Worm (Caenorhabditis elegans) whole organism, midembryonic: ENCODE measurements around the gene VF13D12L.3.

ENCODE experiments used
- T22C8.4 ChIP-seq: fragments of 200-800 bp; sonication (Bioruptor generic); IDR thresholded peaks from 2 replicates; pipeline ENCODE4 v1.3.6; 2022; ENCODE audit warnings: missing genetic modification characterization, missing compliant biosample characterization
- cog-1 ChIP-seq: sonication (generic microtip); optimal IDR thresholded peaks from 2 replicates; lab custom pipeline; 2016; ENCODE audit warnings: missing genetic modification characterization, missing compliant biosample characterization
- flt-1 ChIP-seq: fragments of 200-800 bp; sonication (Bioruptor generic); IDR thresholded peaks from 2 replicates; pipeline ENCODE4 v1.3.6; 2022; ENCODE audit warnings: missing genetic modification characterization, missing compliant biosample characterization
- klf-2 ChIP-seq: fragments of 200-800 bp; sonication (Bioruptor generic); conservative IDR thresholded peaks from 2 replicates; pipeline ENCODE4 v1.3.6; 2022; ENCODE audit warnings: missing genetic modification reagents, missing genetic modification characterization, missing compliant biosample characterization
- med-1 ChIP-seq: sonication (generic microtip); optimal IDR thresholded peaks from 2 replicates; lab custom pipeline; 2017; ENCODE audit warnings: missing genetic modification characterization, mild to moderate bottlenecking, missing compliant biosample characterization, antibody characterized with exemption, missing genetic modification reagents; ENCODE audit not compliant: insufficient read depth
- ref-1 ChIP-seq: fragments of 200-800 bp; sonication (Bioruptor generic); conservative IDR thresholded peaks from 2 replicates; pipeline ENCODE4 v1.3.6; 2022; ENCODE audit warnings: missing genetic modification reagents, missing genetic modification characterization, missing compliant biosample characterization
- tab-1 ChIP-seq: fragments of 200-800 bp; sonication (Bioruptor generic); IDR thresholded peaks from 2 replicates; pipeline ENCODE4 v1.3.6; 2022; ENCODE audit warnings: missing genetic modification characterization, missing compliant biosample characterization
- ztf-23 ChIP-seq: fragments of 200-800 bp; sonication (Bioruptor generic); IDR thresholded peaks from 2 replicates; pipeline ENCODE4 v1.3.6; 2022; ENCODE audit warnings: missing genetic modification reagents, missing genetic modification characterization, missing compliant biosample characterization
- ztf-29 ChIP-seq: fragments of 200-800 bp; sonication (Bioruptor generic); IDR thresholded peaks from 2 replicates; pipeline ENCODE4 v1.3.6; 2022; ENCODE audit warnings: missing genetic modification reagents, missing genetic modification characterization, missing compliant biosample characterization

The VF13D12L.3 gene

ce11 chrII:11727438-11727837, 21.6 kb downstream of the VF13D12L.3 start:
- TF ChIP-seq ztf-23 (GFP tag; lab: Robert Waterston, UW) (no peak), T22C8.4 (GFP tag; lab: Robert Waterston, UW) (no peak), flt-1 (GFP tag; lab: Robert Waterston, UW) (no peak), cog-1 (no peak), med-1 (no peak), tab-1 (GFP tag; lab: Robert Waterston, UW) (no peak), klf-2 (GFP tag; lab: Robert Waterston, UW) (no peak), ztf-29 (GFP tag; lab: Robert Waterston, UW) (no peak), ref-1 (no peak)

ce11 chrII:11728545-11729105, 22.8 kb downstream of the VF13D12L.3 start, which contains the start of gene alh-8:
Gene alh-8 (plus strand): TSS chrII:11729055.
- no peak for TF ChIP-seq flt-1 (GFP tag; lab: Robert Waterston, UW)
- TF ChIP-seq ztf-29 (GFP tag; lab: Robert Waterston, UW): no peak
- no peak for TF ChIP-seq med-1
- TF ChIP-seq klf-2 (GFP tag; lab: Robert Waterston, UW): no peak
- no peak for TF ChIP-seq cog-1
- TF ChIP-seq tab-1 (GFP tag; lab: Robert Waterston, UW): no peak
- TF ChIP-seq ztf-23 (GFP tag; lab: Robert Waterston, UW): no peak
- TF ChIP-seq ref-1: no peak
- no peak for TF ChIP-seq T22C8.4 (GFP tag; lab: Robert Waterston, UW)

ce11 chrII:11729757-11730535, 24.1 kb downstream of the VF13D12L.3 start:
- TF ChIP-seq ztf-29 (GFP tag; lab: Robert Waterston, UW): no peak
- TF ChIP-seq med-1: no peak
- no peak for TF ChIP-seq klf-2 (GFP tag; lab: Robert Waterston, UW)
- no peak for TF ChIP-seq flt-1 (GFP tag; lab: Robert Waterston, UW)
- TF ChIP-seq ref-1: no peak
- TF ChIP-seq tab-1 (GFP tag; lab: Robert Waterston, UW): no peak
- TF ChIP-seq cog-1: no peak
- TF ChIP-seq ztf-23 (GFP tag; lab: Robert Waterston, UW): no peak
- no peak for TF ChIP-seq T22C8.4 (GFP tag; lab: Robert Waterston, UW)

- TF ChIP-seq klf-2 (GFP tag; lab: Robert Waterston, UW) (no peak), flt-1 (GFP tag; lab: Robert Waterston, UW) (no peak), cog-1 (no peak), ref-1 (no peak), tab-1 (GFP tag; lab: Robert Waterston, UW) (no peak), T22C8.4 (GFP tag; lab: Robert Waterston, UW) (no peak), med-1 (no peak), ztf-29 (GFP tag; lab: Robert Waterston, UW) (no peak)
Observed at ce11 chrII:11731174-11731724, 25.4 kb downstream of the VF13D12L.3 start.

ce11 chrII:11732513-11732912, 26.7 kb downstream of the VF13D12L.3 start, which contains the start of gene F13D12.8:
Gene F13D12.8 (minus strand): TSS chrII:11732594.
- TF ChIP-seq med-1: no peak

ce11 chrII:11733850-11734249, 28.0 kb downstream of the VF13D12L.3 start:
- TF ChIP-seq ztf-29 (GFP tag; lab: Robert Waterston, UW) (no peak), cog-1 (no peak), flt-1 (GFP tag; lab: Robert Waterston, UW) (no peak), ref-1 (no peak), ztf-23 (GFP tag; lab: Robert Waterston, UW) (no peak), klf-2 (GFP tag; lab: Robert Waterston, UW) (no peak), med-1 (no peak)

- no peak for TF ChIP-seq klf-2 (GFP tag; lab: Robert Waterston, UW)
- no peak for TF ChIP-seq ztf-23 (GFP tag; lab: Robert Waterston, UW)
- no peak for TF ChIP-seq ref-1
- TF ChIP-seq T22C8.4 (GFP tag; lab: Robert Waterston, UW): no peak
- TF ChIP-seq tab-1 (GFP tag; lab: Robert Waterston, UW): no peak
- no peak for TF ChIP-seq flt-1 (GFP tag; lab: Robert Waterston, UW)
- TF ChIP-seq ztf-29 (GFP tag; lab: Robert Waterston, UW): no peak
- TF ChIP-seq cog-1: no peak
- TF ChIP-seq med-1: no peak
Observed at ce11 chrII:11737347-11737746, 31.5 kb downstream of the VF13D12L.3 start.

ce11 chrII:11739199-11739598, 33.4 kb downstream of the VF13D12L.3 start, which contains the start of gene ctsa-1.2:
Gene ctsa-1.2 (plus strand): TSS chrII:11739358.
- TF ChIP-seq ref-1 (no peak), klf-2 (GFP tag; lab: Robert Waterston, UW) (no peak), cog-1 (no peak), ztf-29 (GFP tag; lab: Robert Waterston, UW) (no peak), flt-1 (GFP tag; lab: Robert Waterston, UW) (no peak), T22C8.4 (GFP tag; lab: Robert Waterston, UW) (no peak), med-1 (no peak), tab-1 (GFP tag; lab: Robert Waterston, UW) (no peak), ztf-23 (GFP tag; lab: Robert Waterston, UW) (no peak)

ce11 chrII:11742320-11742719, 36.5 kb downstream of the VF13D12L.3 start:
- no peak for TF ChIP-seq ztf-23 (GFP tag; lab: Robert Waterston, UW)

ce11 chrII:11746782-11747288, 41.0 kb downstream of the VF13D12L.3 start:
- TF ChIP-seq tab-1 (GFP tag; lab: Robert Waterston, UW): peak; percentile 64; the same call in 1 of the 2 replicates
- no peak for TF ChIP-seq klf-2 (GFP tag; lab: Robert Waterston, UW)
- TF ChIP-seq ztf-29 (GFP tag; lab: Robert Waterston, UW): no peak
- peak; percentile 60; the same call in 1 of the 2 replicates for TF ChIP-seq flt-1 (GFP tag; lab: Robert Waterston, UW)
- no peak for TF ChIP-seq med-1
- TF ChIP-seq T22C8.4 (GFP tag; lab: Robert Waterston, UW): peak; percentile 48; the same call in 1 of the 2 replicates
- TF ChIP-seq ref-1: no peak
- TF ChIP-seq cog-1: no peak
- 0 out of 2 replicates have a peak, but pooled peaks have one; percentile 37 for TF ChIP-seq ztf-23 (GFP tag; lab: Robert Waterston, UW)
